Fruit fly (Drosophila melanogaster): Measurements from ENCODE around the gene CG3842.

CG3842 gene

DNA sequence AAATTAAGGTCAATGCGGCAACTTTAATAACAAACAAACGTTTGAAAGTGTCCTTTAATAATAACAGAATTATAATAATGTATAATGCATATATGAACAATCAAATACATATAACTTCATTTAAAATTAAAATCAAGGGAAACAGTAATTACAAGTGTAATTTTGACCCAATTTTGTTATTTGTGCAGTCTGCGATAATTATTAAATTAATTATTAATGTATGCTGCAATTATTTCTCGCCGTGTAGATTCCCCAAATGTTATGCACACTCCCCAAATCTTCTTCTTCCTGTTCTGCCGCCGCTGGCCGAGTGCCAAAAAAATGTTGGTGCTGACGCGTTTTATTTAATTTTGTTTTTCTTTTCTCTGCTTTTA, 16.0 kb downstream of the CG3842 start (continued):
- TF ChIP-seq Stat92E (GFP tag; optimal IDR thresholded peaks at IDR 0.05) (no peak), tap (tag; optimal IDR thresholded peaks at IDR 0.05) (peak; percentile 86), abd-A (tag; optimal IDR thresholded peaks at IDR 0.05) (peak; percentile 61), trem (tag; optimal IDR thresholded peaks at IDR 0.05) (peak; percentile 82), ind (GFP tag; optimal IDR thresholded peaks at IDR 0.05) (peak; percentile 75), Sox100B (GFP tag; optimal IDR thresholded peaks at IDR 0.05) (peak; percentile 93), CG11456 (GFP tag; IDR thresholded peaks at IDR 0.05) (peak; percentile 73), CG15269 (tag; optimal IDR thresholded peaks at IDR 0.05) (peak; percentile 93), CG8290 (GFP tag; optimal IDR thresholded peaks at IDR 0.05) (peak; percentile 76), CG8290 (tag; optimal IDR thresholded peaks at IDR 0.05) (peak in 1 of 2 experiments; percentile 57), sr (GFP tag; IDR thresholded peaks at IDR 0.05) (0 out of 3 replicates have a peak, but pooled peaks have one; percentile 8), fd102C (GFP tag; optimal IDR thresholded peaks at IDR 0.05) (no peak), E2f2 (GFP tag; IDR thresholded peaks at IDR 0.05) (peak; percentile 61; the same call in 1 of the 2 replicates), hb (GFP tag; IDR thresholded peaks at IDR 0.05; ENCODE audit: partially characterized antibody) (no peak), CG11723 (GFP tag; optimal IDR thresholded peaks at IDR 0.05) (peak; percentile 77), bsh (GFP tag; optimal IDR thresholded peaks at IDR 0.05) (peak in 1 of 2 experiments; percentile 91), usp (GFP tag; optimal IDR thresholded peaks at IDR 0.05) (no peak), vvl (GFP tag; IDR thresholded peaks at IDR 0.05) (peak; percentile 92), Antp (GFP tag; optimal IDR thresholded peaks at IDR 0.05) (no peak), tio (GFP tag; optimal IDR thresholded peaks at IDR 0.05) (peak; percentile 87), fru (optimal IDR thresholded peaks at IDR 0.05) (no peak), org-1 (GFP tag; optimal IDR thresholded peaks at IDR 0.05) (peak; percentile 87), zen2 (GFP tag; IDR thresholded peaks at IDR 0.05; ENCODE audit: partially characterized antibody) (no peak), pfk (GFP tag; optimal IDR thresholded peaks at IDR 0.05) (no peak), gem (tag; optimal IDR thresholded peaks at IDR 0.05) (peak; percentile 95), CG8944 (GFP tag; optimal IDR thresholded peaks at IDR 0.05) (no peak), CG12744 (GFP tag; optimal IDR thresholded peaks at IDR 0.05) (no peak), CG31388 (GFP tag; optimal IDR thresholded peaks at IDR 0.05) (peak; percentile 53), CG4617 (GFP tag; optimal IDR thresholded peaks at IDR 0.05; ENCODE audit: borderline replicate concordance) (peak; percentile 32), CG14050 (GFP tag; IDR thresholded peaks at IDR 0.05) (peak; percentile 45), exex (tag; optimal IDR thresholded peaks at IDR 0.05) (peak; percentile 60), lola (GFP tag; optimal IDR thresholded peaks at IDR 0.05) (peak in 1 of 3 experiments; percentile 87), CG17568 (GFP tag; optimal IDR thresholded peaks at IDR 0.05) (peak; percentile 76), CG34376 (GFP tag; optimal IDR thresholded peaks at IDR 0.05) (peak; percentile 83), Vsx1 (GFP tag; optimal IDR thresholded peaks at IDR 0.05) (peak; percentile 73), CG5245 (GFP tag; optimal IDR thresholded peaks at IDR 0.05) (peak; percentile 65), fd3F (GFP tag; optimal IDR thresholded peaks at IDR 0.05) (peak; percentile 69), Hr3 (GFP tag; optimal IDR thresholded peaks at IDR 0.05) (peak; percentile 81), danr (GFP tag; IDR thresholded peaks at IDR 0.05) (peak; percentile 66), CG2116 (GFP tag; optimal IDR thresholded peaks at IDR 0.05) (peak; percentile 59), unpg (GFP tag; optimal IDR thresholded peaks at IDR 0.05) (peak; percentile 89), disco-r (GFP tag; optimal IDR thresholded peaks at IDR 0.05) (no peak), sc (optimal IDR thresholded peaks at IDR 0.05) (no peak), sc (GFP tag; optimal IDR thresholded peaks at IDR 0.05) (peak; percentile 77), Lhr (GFP tag; optimal IDR thresholded peaks at IDR 0.05) (peak; percentile 76), CG1024 (GFP tag; IDR thresholded peaks at IDR 0.05) (peak; percentile 61; the same call in 1 of the 2 replicates), jing (GFP tag; optimal IDR thresholded peaks at IDR 0.05) (peak; percentile 35), crc (GFP tag; optimal IDR thresholded peaks at IDR 0.05) (no peak), Opbp (GFP tag; IDR thresholded peaks at IDR 0.05; ENCODE audit: partially characterized antibody) (no peak), tin (GFP tag; optimal IDR thresholded peaks at IDR 0.05) (peak; percentile 78), CG9727 (GFP tag; optimal IDR thresholded peaks at IDR 0.05) (peak; percentile 92)

Data from whole organism, embryonic.